Worm (Caenorhabditis elegans) whole organism, late embryonic: Measurements from ENCODE around the gene Y73F8A.14.

Source experiments
- ama-1 ChIP-seq: fragments of 150-350 bp; optimal IDR thresholded peaks from 2 replicates; lab custom pipeline; 2014
- ceh-6 ChIP-seq: fragments of 200-800 bp; sonication (Bioruptor generic); optimal IDR thresholded peaks from 2 replicates; lab custom pipeline; 2018; ENCODE audit warnings: mild to moderate bottlenecking, missing genetic modification characterization, missing compliant biosample characterization
- ets-4 ChIP-seq: sonication (generic microtip); optimal IDR thresholded peaks from 2 replicates; lab custom pipeline; 2016; ENCODE audit warnings: missing genetic modification characterization, missing compliant biosample characterization
- mec-3 ChIP-seq: sonication (generic microtip); optimal IDR thresholded peaks from 2 replicates; lab custom pipeline; 2016; ENCODE audit warnings: borderline replicate concordance, missing genetic modification characterization, missing compliant biosample characterization
- nfya-1 ChIP-seq: sonication (generic microtip); optimal IDR thresholded peaks from 2 replicates; lab custom pipeline; 2017; ENCODE audit warnings: missing genetic modification characterization, mild to moderate bottlenecking, missing compliant biosample characterization, antibody characterized with exemption, moderate library complexity
- pax-1 ChIP-seq: fragments of 150-350 bp; optimal IDR thresholded peaks from 2 replicates; lab custom pipeline; 2014; ENCODE audit warnings: missing biosample characterization, missing genetic modification characterization
- unc-86 ChIP-seq: sonication (generic microtip); optimal IDR thresholded peaks from 2 replicates; lab custom pipeline; 2016; ENCODE audit warnings: missing genetic modification characterization, missing compliant biosample characterization

ce11 chrIV:15312008-15312407 lies 6.9 kb downstream of the Y73F8A.14 start, which contains the start of gene Y73F8A.13:
- TF ChIP-seq ama-1 (lab: Kevin White, UChicago) (no peak), mec-3 (tag; lab: Kevin White, UChicago) (no peak), unc-86 (tag; lab: Kevin White, UChicago) (no peak), pax-1 (tag; lab: Kevin White, UChicago) (no peak), ceh-6 (GFP tag; lab: Kevin White, UChicago) (no peak), ets-4 (no peak), nfya-1 (tag; lab: Kevin White, UChicago) (no peak)
